Fruit fly (Drosophila melanogaster) Kc167 (cell line): Measurements from ENCODE around the gene Zdhhc8.

Experiments
- Sin3A ChIP-seq: fragments of >200 bp; optimal IDR thresholded peaks from 2 replicates; lab custom pipeline; 2018; ENCODE audit warnings: missing external identifiers
- h ChIP-seq: fragments of >200 bp; optimal IDR thresholded peaks from 3 replicates; lab custom pipeline; 2018; ENCODE audit warnings: missing external identifiers

DNA sequence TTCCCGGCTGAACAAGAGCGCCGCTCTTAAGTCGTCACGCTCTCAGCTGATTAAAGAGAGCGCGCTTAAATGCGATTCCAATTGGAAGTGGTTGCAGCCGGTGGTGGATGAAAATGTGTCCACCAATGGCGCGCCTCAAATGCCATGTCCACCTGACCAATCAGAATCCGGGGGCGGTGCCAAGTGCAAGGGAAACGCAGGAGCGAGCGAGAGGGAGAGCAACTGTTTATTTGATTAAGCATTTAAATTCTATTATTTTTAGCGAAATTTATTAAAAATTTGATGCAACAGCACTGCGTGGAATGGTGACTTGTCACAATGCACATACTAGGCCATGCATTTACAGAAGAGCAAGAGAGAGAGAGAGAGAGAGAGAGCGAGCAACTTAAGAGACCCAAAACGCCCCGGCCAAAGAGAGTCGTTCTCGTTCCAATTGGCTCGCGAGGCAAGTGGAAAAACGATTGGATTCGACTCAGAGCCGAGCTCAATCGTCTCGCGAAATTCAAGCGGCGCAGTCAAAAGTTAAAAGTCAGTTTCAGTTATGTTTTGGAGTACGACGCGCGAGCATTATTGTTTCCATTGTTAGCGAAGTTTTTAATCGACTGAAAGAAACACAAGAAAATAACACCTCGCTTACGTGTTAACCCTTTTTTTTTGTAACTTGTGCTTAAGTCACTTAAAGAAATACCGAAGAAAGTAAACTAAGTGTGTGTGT lies 71.8 kb downstream of the Zdhhc8 start, which contains the start of gene lz:
- TF ChIP-seq h (lab: Kevin White, UChicago) (no peak), Sin3A (lab: Kevin White, UChicago) (no peak)
